4 worm cellular contexts compared by ENCODE assay signal in genomic region chrIII:2805084-2805483, ce11.
A peak's percentile ranks its signal among the peaks of the same experiment; 100 is the strongest.
TF ChIP-seq lines count a peak whose summit lies in the region.

Gene Y71H2AM.3 (plus strand): TSS chrIII:2805430.

TF ChIP-seq in whole organism, L1 larva, 84 proteins besides CTCF, POLR2A, EP300 and RAD21 (continued from another document and continues in another):
- peak; percentile 32 for TF ChIP-seq vab-15 (tag; optimal IDR thresholded peaks at IDR 0.05; lab: Kevin White, UChicago)
- peak; percentile 95 to 96 for TF ChIP-seq efl-1 (optimal IDR thresholded peaks at IDR 0.05; lab: Kevin White, UChicago)
- peak; percentile 95 to 99 for TF ChIP-seq efl-1 (GFP tag; optimal IDR thresholded peaks at IDR 0.05 in 1 of 2; lab: Kevin White, UChicago)
- TF ChIP-seq alr-1 (tag; optimal IDR thresholded peaks at IDR 0.05; lab: Kevin White, UChicago; ENCODE audit: borderline replicate concordance) = no peak
- no peak for TF ChIP-seq aha-1 (tag; optimal IDR thresholded peaks at IDR 0.05; lab: Kevin White, UChicago)
- TF ChIP-seq fos-1 (tag; optimal IDR thresholded peaks at IDR 0.05; lab: Kevin White, UChicago) = peak; percentile 38
- no peak for TF ChIP-seq nhr-85 (tag; lab: Kevin White, UChicago)
- no peak for TF ChIP-seq sox-4 (tag; optimal IDR thresholded peaks at IDR 0.05; lab: Kevin White, UChicago)
- peak; percentile 67 to 75 for TF ChIP-seq lsy-2 (tag; optimal IDR thresholded peaks at IDR 0.05; lab: Kevin White, UChicago)
- TF ChIP-seq unc-98 (GFP tag; IDR thresholded peaks at IDR 0.05; lab: Robert Waterston, UW) = no peak
- TF ChIP-seq rnt-1 (tag; optimal IDR thresholded peaks at IDR 0.05; lab: Kevin White, UChicago) = no peak
- peak; percentile 23 for TF ChIP-seq unc-86 (tag; optimal IDR thresholded peaks at IDR 0.05; lab: Kevin White, UChicago)
- TF ChIP-seq pag-3 (tag; optimal IDR thresholded peaks at IDR 0.05; lab: Kevin White, UChicago; ENCODE audit: borderline replicate concordance, insufficient read depth) = no peak
- TF ChIP-seq swsn-7 (tag; optimal IDR thresholded peaks at IDR 0.05; lab: Kevin White, UChicago) = peak; percentile 41
- TF ChIP-seq blmp-1 (tag; optimal IDR thresholded peaks at IDR 0.05; lab: Kevin White, UChicago) = no peak
- peak; percentile 23 for TF ChIP-seq lin-13 (GFP tag; optimal IDR thresholded peaks at IDR 0.05; lab: Kevin White, UChicago)
- TF ChIP-seq fkh-8 (tag; optimal IDR thresholded peaks at IDR 0.05; lab: Kevin White, UChicago) = peak; percentile 40
- peak; percentile 92 to 94 (median 93) for TF ChIP-seq dpl-1 (GFP tag; optimal IDR thresholded peaks at IDR 0.05; lab: Kevin White, UChicago)
- TF ChIP-seq jun-1 (tag; optimal IDR thresholded peaks at IDR 0.05; lab: Kevin White, UChicago) = peak; percentile 11
- no peak for TF ChIP-seq ceh-88 (GFP tag; IDR thresholded peaks at IDR 0.05; lab: Robert Waterston, UW)
- TF ChIP-seq dsc-1 (tag; optimal IDR thresholded peaks at IDR 0.05; lab: Kevin White, UChicago) = peak; percentile 62
- TF ChIP-seq C04F5.9 (tag; optimal IDR thresholded peaks at IDR 0.05; lab: Kevin White, UChicago) = peak; percentile 40
- TF ChIP-seq nhr-19 (GFP tag; conservative IDR thresholded peaks at IDR 0.05; lab: Robert Waterston, UW) = peak; percentile 51
- TF ChIP-seq ama-1 (optimal IDR thresholded peaks at IDR 0.05; lab: Kevin White, UChicago) = peak; percentile 1
- TF ChIP-seq lin-15B (tag; optimal IDR thresholded peaks at IDR 0.05; lab: Kevin White, UChicago) = peak; percentile 48
- TF ChIP-seq lin-35 (GFP tag; optimal IDR thresholded peaks at IDR 0.05; lab: Kevin White, UChicago) = peak; percentile 95 to 96
- TF ChIP-seq nhr-71 (tag; optimal IDR thresholded peaks at IDR 0.05; lab: Kevin White, UChicago) = peak; percentile 66
- no peak for TF ChIP-seq sup-37 (GFP tag; optimal IDR thresholded peaks at IDR 0.05; lab: Kevin White, UChicago)
- no peak for TF ChIP-seq lin-14 (GFP tag; optimal IDR thresholded peaks at IDR 0.05; lab: Kevin White, UChicago)
- TF ChIP-seq skn-1 (tag; optimal IDR thresholded peaks at IDR 0.05; lab: Kevin White, UChicago) = no peak
- TF ChIP-seq nhr-20 (tag; optimal IDR thresholded peaks at IDR 0.05; lab: Kevin White, UChicago) = peak; percentile 27
- peak; percentile 35 for TF ChIP-seq tbx-2 (tag; optimal IDR thresholded peaks at IDR 0.05; lab: Kevin White, UChicago)
- TF ChIP-seq nhr-90 (tag; optimal IDR thresholded peaks at IDR 0.05; lab: Kevin White, UChicago; ENCODE audit: poor library complexity) = peak; percentile 30

TF ChIP-seq in whole organism, L2 larva, 48 proteins besides CTCF, POLR2A, EP300 and RAD21 (continued from another document):
- peak; percentile 30 for TF ChIP-seq egl-27 (tag; optimal IDR thresholded peaks at IDR 0.05; lab: Kevin White, UChicago)
TF ChIP-seq in whole organism, L2 larva: peak in this region for 9.

TF ChIP-seq in whole organism, L3 larva, 47 proteins besides CTCF, POLR2A, EP300 and RAD21 (continued from another document):
- TF ChIP-seq lin-39 (tag; optimal IDR thresholded peaks at IDR 0.05; lab: Kevin White, UChicago) (no peak), nfya-1 (tag; optimal IDR thresholded peaks at IDR 0.05; lab: Kevin White, UChicago; ENCODE audit: insufficient read depth) (peak; percentile 52), fos-1 (tag; optimal IDR thresholded peaks at IDR 0.05; lab: Kevin White, UChicago) (no peak), ztf-4 (tag; optimal IDR thresholded peaks at IDR 0.05; lab: Kevin White, UChicago) (no peak), nhr-23 (tag; optimal IDR thresholded peaks at IDR 0.05; lab: Kevin White, UChicago) (peak; percentile 26), lin-15B (tag; optimal IDR thresholded peaks at IDR 0.05; lab: Kevin White, UChicago) (peak; percentile 76), ama-1 (optimal IDR thresholded peaks at IDR 0.05; lab: Kevin White, UChicago) (peak; percentile 68), mml-1 (tag; optimal IDR thresholded peaks at IDR 0.05; lab: Kevin White, UChicago) (no peak)
TF ChIP-seq in whole organism, L3 larva: peak in this region for 7.

TF ChIP-seq in whole organism, L4 larva, 104 proteins besides CTCF, POLR2A, EP300 and RAD21 (continued from another document):
- TF ChIP-seq mdt-29 (GFP tag; IDR thresholded peaks at IDR 0.05; lab: Robert Waterston, UW) (no peak), spr-1 (tag; optimal IDR thresholded peaks at IDR 0.05; lab: Kevin White, UChicago) (no peak), ama-1 (optimal IDR thresholded peaks at IDR 0.05; lab: Kevin White, UChicago) (no peak), pha-4 (GFP tag; IDR thresholded peaks at IDR 0.05; lab: Robert Waterston, UW) (no peak), pha-4 (tag; optimal IDR thresholded peaks at IDR 0.05; lab: Kevin White, UChicago) (no peak), ctbp-1 (GFP tag; IDR thresholded peaks at IDR 0.05; lab: Robert Waterston, UW) (no peak), Y75B8A.6 (GFP tag; IDR thresholded peaks at IDR 0.05; lab: Robert Waterston, UW) (no peak), madf-5 (GFP tag; IDR thresholded peaks at IDR 0.05; lab: Robert Waterston, UW) (no peak), D1046.2 (GFP tag; IDR thresholded peaks at IDR 0.05; lab: Robert Waterston, UW) (no peak), hlh-30 (tag; optimal IDR thresholded peaks at IDR 0.05; lab: Kevin White, UChicago; ENCODE audit: insufficient read depth) (peak; percentile 26), hmg-1.1 (GFP tag; IDR thresholded peaks at IDR 0.05; lab: Robert Waterston, UW) (0 out of 2 replicates have a peak, but pooled peaks have one; percentile 21), mes-2 (tag; optimal IDR thresholded peaks at IDR 0.05; lab: Kevin White, UChicago; ENCODE audit: poor library complexity, severe bottlenecking) (peak; percentile 40), lin-1 (GFP tag; IDR thresholded peaks at IDR 0.05; lab: Robert Waterston, UW) (no peak), lsy-2 (tag; optimal IDR thresholded peaks at IDR 0.05; lab: Kevin White, UChicago) (peak in 1 of 2 experiments; percentile 71), unc-62 (GFP tag; optimal IDR thresholded peaks at IDR 0.05 in 1 of 2; lab: Kevin White, UChicago) (peak in 1 of 2 experiments; percentile 45), unc-62 (tag; optimal IDR thresholded peaks at IDR 0.05; lab: Kevin White, UChicago) (no peak), dpl-1 (GFP tag; optimal IDR thresholded peaks at IDR 0.05; lab: Kevin White, UChicago) (peak; percentile 89), lin-38 (GFP tag; IDR thresholded peaks at IDR 0.05; lab: Robert Waterston, UW) (peak; percentile 95), lin-39 (tag; optimal IDR thresholded peaks at IDR 0.05; lab: Kevin White, UChicago) (no peak), jun-1 (tag; optimal IDR thresholded peaks at IDR 0.05; lab: Kevin White, UChicago) (no peak), dve-1 (tag; optimal IDR thresholded peaks at IDR 0.05; lab: Kevin White, UChicago; ENCODE audit: insufficient read depth) (peak; percentile 42), hlh-11 (tag; optimal IDR thresholded peaks at IDR 0.05; lab: Kevin White, UChicago) (no peak)
